Fruit fly (Drosophila melanogaster): ENCODE measurements around the gene CG42554.
A peak's percentile ranks its signal among the peaks of the same experiment; 100 is the strongest.

- TF ChIP-seq CTCF (optimal IDR thresholded peaks at IDR 0.05) (peak in 1 of 2 experiments; percentile 2), CG8478 (optimal IDR thresholded peaks at IDR 0.05) (no peak)
Observed at dm6 chr3L:837552-838187, 2.2 kb downstream of the CG42554 start, which contains the start of the genes CG13901 and CG13887.

All from S2 (cell line).